Fruit fly (Drosophila melanogaster): ENCODE data around the gene CG42502.

Gene CG42502

dm6 chr2L:18801704-18802103, 9.3 kb downstream of the CG42502 start:
- no peak for TF ChIP-seq cic (GFP tag; optimal IDR thresholded peaks at IDR 0.05)
- no peak for TF ChIP-seq bab1 (GFP tag; optimal IDR thresholded peaks at IDR 0.05)
- no peak for TF ChIP-seq CG5204 (GFP tag; optimal IDR thresholded peaks at IDR 0.05)
- TF ChIP-seq cnc (optimal IDR thresholded peaks at IDR 0.05) = no peak
- no peak for TF ChIP-seq CG7045 (GFP tag; optimal IDR thresholded peaks at IDR 0.05)
- TF ChIP-seq Hr96 (GFP tag; optimal IDR thresholded peaks at IDR 0.05) = no peak
- no peak for TF ChIP-seq Clk (GFP tag; optimal IDR thresholded peaks at IDR 0.05)
- no peak for TF ChIP-seq kay (GFP tag; ENCODE audit: borderline replicate concordance)
- TF ChIP-seq Mnt (GFP tag; optimal IDR thresholded peaks at IDR 0.05) = no peak
- no peak for TF ChIP-seq CG11617 (GFP tag; optimal IDR thresholded peaks at IDR 0.05)
- no peak for TF ChIP-seq CG1620 (GFP tag; optimal IDR thresholded peaks at IDR 0.05)
- TF ChIP-seq Crg-1 (GFP tag; optimal IDR thresholded peaks at IDR 0.05) = no peak
- TF ChIP-seq pad (GFP tag; optimal IDR thresholded peaks at IDR 0.05) = no peak
- TF ChIP-seq toe (GFP tag; optimal IDR thresholded peaks at IDR 0.05) = no peak
- TF ChIP-seq CG14711 (tag; optimal IDR thresholded peaks at IDR 0.05) = no peak
- no peak for TF ChIP-seq CG7101 (tag; optimal IDR thresholded peaks at IDR 0.05)
- no peak for TF ChIP-seq ovo (GFP tag; optimal IDR thresholded peaks at IDR 0.05)
- no peak for TF ChIP-seq tj (GFP tag; optimal IDR thresholded peaks at IDR 0.05)
- no peak for TF ChIP-seq CG12768 (GFP tag; optimal IDR thresholded peaks at IDR 0.05)

- TF ChIP-seq Hr96 (GFP tag; optimal IDR thresholded peaks at IDR 0.05) = no peak
- no peak for TF ChIP-seq Mnt (GFP tag; optimal IDR thresholded peaks at IDR 0.05)
- TF ChIP-seq CG5204 (GFP tag; optimal IDR thresholded peaks at IDR 0.05) = no peak
- TF ChIP-seq CG7045 (GFP tag; optimal IDR thresholded peaks at IDR 0.05) = no peak
- no peak for TF ChIP-seq tj (GFP tag; optimal IDR thresholded peaks at IDR 0.05)
- TF ChIP-seq toe (GFP tag; optimal IDR thresholded peaks at IDR 0.05) = no peak
- TF ChIP-seq ovo (GFP tag; optimal IDR thresholded peaks at IDR 0.05) = no peak
- no peak for TF ChIP-seq CG1620 (GFP tag; optimal IDR thresholded peaks at IDR 0.05)
- no peak for TF ChIP-seq bab1 (GFP tag; optimal IDR thresholded peaks at IDR 0.05)
- no peak for TF ChIP-seq pad (GFP tag; optimal IDR thresholded peaks at IDR 0.05)
- TF ChIP-seq CG33017 (tag; optimal IDR thresholded peaks at IDR 0.05) = no peak
- no peak for TF ChIP-seq cnc (optimal IDR thresholded peaks at IDR 0.05)
- no peak for TF ChIP-seq Crg-1 (GFP tag; optimal IDR thresholded peaks at IDR 0.05)
- no peak for TF ChIP-seq kay (GFP tag; ENCODE audit: borderline replicate concordance)
- TF ChIP-seq CG12768 (GFP tag; optimal IDR thresholded peaks at IDR 0.05) = no peak
- no peak for TF ChIP-seq CG14711 (tag; optimal IDR thresholded peaks at IDR 0.05)
- no peak for TF ChIP-seq Clk (GFP tag; optimal IDR thresholded peaks at IDR 0.05)
- TF ChIP-seq CG7101 (tag; optimal IDR thresholded peaks at IDR 0.05) = no peak
- no peak for TF ChIP-seq CG11617 (GFP tag; optimal IDR thresholded peaks at IDR 0.05)
- no peak for TF ChIP-seq cic (GFP tag; optimal IDR thresholded peaks at IDR 0.05)
Observed at dm6 chr2L:18796446-18796845, 14.6 kb downstream of the CG42502 start.

- TF ChIP-seq tj (GFP tag; optimal IDR thresholded peaks at IDR 0.05) = no peak
- TF ChIP-seq pad (GFP tag; optimal IDR thresholded peaks at IDR 0.05) = peak; percentile 55
Observed at dm6 chr2L:18795917-18796402, 15.1 kb downstream of the CG42502 start.

dm6 chr2L:18793243-18793642, 17.8 kb downstream of the CG42502 start:
- TF ChIP-seq Crg-1 (GFP tag; optimal IDR thresholded peaks at IDR 0.05) = no peak
- no peak for TF ChIP-seq Hr96 (GFP tag; optimal IDR thresholded peaks at IDR 0.05)
- no peak for TF ChIP-seq pad (GFP tag; optimal IDR thresholded peaks at IDR 0.05)
- TF ChIP-seq cnc (optimal IDR thresholded peaks at IDR 0.05) = no peak
- no peak for TF ChIP-seq bab1 (GFP tag; optimal IDR thresholded peaks at IDR 0.05)
- no peak for TF ChIP-seq CG14711 (tag; optimal IDR thresholded peaks at IDR 0.05)
- no peak for TF ChIP-seq toe (GFP tag; optimal IDR thresholded peaks at IDR 0.05)
- TF ChIP-seq CG7101 (tag; optimal IDR thresholded peaks at IDR 0.05) = no peak

- TF ChIP-seq CG7101 (tag; optimal IDR thresholded peaks at IDR 0.05) = no peak
- TF ChIP-seq toe (GFP tag; optimal IDR thresholded peaks at IDR 0.05) = no peak
- no peak for TF ChIP-seq CG12768 (GFP tag; optimal IDR thresholded peaks at IDR 0.05)
- TF ChIP-seq ovo (GFP tag; optimal IDR thresholded peaks at IDR 0.05) = no peak
- TF ChIP-seq CG11617 (GFP tag; optimal IDR thresholded peaks at IDR 0.05) = no peak
- TF ChIP-seq kay (GFP tag; ENCODE audit: borderline replicate concordance) = no peak
- TF ChIP-seq cic (GFP tag; optimal IDR thresholded peaks at IDR 0.05) = no peak
- TF ChIP-seq CG1620 (GFP tag; optimal IDR thresholded peaks at IDR 0.05) = no peak
- TF ChIP-seq CG33017 (tag; optimal IDR thresholded peaks at IDR 0.05) = no peak
- no peak for TF ChIP-seq Crg-1 (GFP tag; optimal IDR thresholded peaks at IDR 0.05)
- TF ChIP-seq Hr96 (GFP tag; optimal IDR thresholded peaks at IDR 0.05) = no peak
Observed at dm6 chr2L:18792806-18793205, 18.2 kb downstream of the CG42502 start, which contains the start of gene ham. Gene ham (minus strand): TSS chr2L:18792906.

- no peak for TF ChIP-seq CG11617 (GFP tag; optimal IDR thresholded peaks at IDR 0.05)
- no peak for TF ChIP-seq CG12768 (GFP tag; optimal IDR thresholded peaks at IDR 0.05)
- no peak for TF ChIP-seq CG7045 (GFP tag; optimal IDR thresholded peaks at IDR 0.05)
- TF ChIP-seq tj (GFP tag; optimal IDR thresholded peaks at IDR 0.05) = no peak
- TF ChIP-seq CG33017 (tag; optimal IDR thresholded peaks at IDR 0.05) = no peak
- no peak for TF ChIP-seq CG7101 (tag; optimal IDR thresholded peaks at IDR 0.05)
- TF ChIP-seq cnc (optimal IDR thresholded peaks at IDR 0.05) = no peak
- no peak for TF ChIP-seq Clk (GFP tag; optimal IDR thresholded peaks at IDR 0.05)
- no peak for TF ChIP-seq kay (GFP tag; ENCODE audit: borderline replicate concordance)
- no peak for TF ChIP-seq bab1 (GFP tag; optimal IDR thresholded peaks at IDR 0.05)
- TF ChIP-seq CG1620 (GFP tag; optimal IDR thresholded peaks at IDR 0.05) = no peak
- TF ChIP-seq Mnt (GFP tag; optimal IDR thresholded peaks at IDR 0.05) = no peak
- no peak for TF ChIP-seq Hr96 (GFP tag; optimal IDR thresholded peaks at IDR 0.05)
- no peak for TF ChIP-seq CG14711 (tag; optimal IDR thresholded peaks at IDR 0.05)
- no peak for TF ChIP-seq ovo (GFP tag; optimal IDR thresholded peaks at IDR 0.05)
- no peak for TF ChIP-seq pad (GFP tag; optimal IDR thresholded peaks at IDR 0.05)
Observed at dm6 chr2L:18789773-18790385, 21.2 kb downstream of the CG42502 start.
